Fruit fly (Drosophila melanogaster): ENCODE results near the gene CG5693.

Gene CG5693

dm6 chr2L:18008653-18009052, 2.2 kb downstream of the CG5693 start, which contains the start of gene CG31740:
TSS of gene CG31740 (plus strand) at chr2L:18008953.
- TF ChIP-seq CTCF (optimal IDR thresholded peaks at IDR 0.05): no peak
- TF ChIP-seq CG8478 (optimal IDR thresholded peaks at IDR 0.05): no peak

dm6 chr2L:18009672-18010071, 3.2 kb downstream of the CG5693 start:
- TF ChIP-seq CTCF (optimal IDR thresholded peaks at IDR 0.05) (no peak), CG8478 (optimal IDR thresholded peaks at IDR 0.05) (no peak)

- TF ChIP-seq CG8478 (optimal IDR thresholded peaks at IDR 0.05) (no peak), CTCF (optimal IDR thresholded peaks at IDR 0.05) (no peak)
Measured at dm6 chr2L:18011375-18011774, 4.9 kb downstream of the CG5693 start, which contains the start of gene elfless. TSS of gene elfless (minus strand) at chr2L:18011475.

- TF ChIP-seq CG8478 (optimal IDR thresholded peaks at IDR 0.05): no peak
- no peak for TF ChIP-seq CTCF (optimal IDR thresholded peaks at IDR 0.05)
Measured at dm6 chr2L:18012168-18012567, 5.7 kb downstream of the CG5693 start, which contains the start of gene rdo. TSS of gene rdo (plus strand) at chr2L:18012380.

dm6 chr2L:18032741-18033140, 26.3 kb downstream of the CG5693 start:
- TF ChIP-seq CTCF (optimal IDR thresholded peaks at IDR 0.05) (peak; percentile 79 to 80), CG8478 (optimal IDR thresholded peaks at IDR 0.05) (no peak)
